Worm (Caenorhabditis elegans) whole organism, L1 larva: ENCODE measurements around the gene lido-10.

Source experiments
- F16B12.6 ChIP-seq: fragments of 150-350 bp; optimal IDR thresholded peaks from 2 replicates; lab custom pipeline; 2014; ENCODE audit warnings: missing biosample characterization, missing genetic modification characterization
- Y116A8C.19 ChIP-seq: sonication (generic microtip); optimal IDR thresholded peaks from 2 replicates; lab custom pipeline; 2016; ENCODE audit warnings: missing compliant biosample characterization, missing genetic modification characterization, borderline replicate concordance
- ceh-63 ChIP-seq: fragments of 200-800 bp; sonication (Bioruptor generic); optimal IDR thresholded peaks from 2 replicates; lab custom pipeline; 2018; ENCODE audit warnings: mild to moderate bottlenecking, missing genetic modification characterization, missing compliant biosample characterization
- ceh-82 ChIP-seq, 3 experiments: fragments of 150-350 bp in 1 of 3; sonication (generic microtip) in 2 of 3; optimal IDR thresholded peaks; 2 replicates each; lab custom pipeline; 2014 to 2017; ENCODE audit warnings: missing biosample characterization in 3 of 3, missing genetic modification characterization in 3 of 3
- ceh-90 ChIP-seq: sonication (generic microtip); optimal IDR thresholded peaks from 2 replicates; lab custom pipeline; 2016; ENCODE audit warnings: missing genetic modification characterization, missing compliant biosample characterization
- dpl-1 ChIP-seq, 3 experiments: fragments of 150-350 bp in 2 of 3; sonication (generic microtip) in 1 of 3; optimal IDR thresholded peaks; 2 replicates each; lab custom pipeline; 2014 to 2017; ENCODE audit warnings: missing biosample characterization in 3 of 3, missing genetic modification characterization in 3 of 3, missing genetic modification reagents in 3 of 3
- dsc-1 ChIP-seq: sonication (generic microtip); optimal IDR thresholded peaks from 2 replicates; lab custom pipeline; 2016; ENCODE audit warnings: mild to moderate bottlenecking, missing genetic modification characterization, missing compliant biosample characterization
- egl-13 ChIP-seq: sonication (generic microtip); optimal IDR thresholded peaks from 2 replicates; lab custom pipeline; 2016; ENCODE audit warnings: missing genotype, missing genetic modification reagents, missing genetic modification characterization, missing compliant biosample characterization
- elt-2 ChIP-seq: sonication (generic microtip); optimal IDR thresholded peaks from 2 replicates; lab custom pipeline; 2016; ENCODE audit warnings: missing genetic modification characterization, mild to moderate bottlenecking, inconsistent platforms, missing compliant biosample characterization, missing genetic modification reagents
- fkh-8 ChIP-seq: sonication (generic microtip); optimal IDR thresholded peaks from 2 replicates; lab custom pipeline; 2016; ENCODE audit warnings: mild to moderate bottlenecking, missing genetic modification characterization, missing compliant biosample characterization
- grh-1 ChIP-seq: fragments of 200-800 bp; sonication (Bioruptor generic); IDR thresholded peaks from 2 replicates; pipeline ENCODE4 v1.3.6; 2022; ENCODE audit warnings: missing genetic modification reagents, missing genetic modification characterization, missing compliant biosample characterization
- isw-1 ChIP-seq: fragments of 200-800 bp; sonication (Bioruptor generic); IDR thresholded peaks from 2 replicates; pipeline ENCODE4 v1.3.6; 2022; ENCODE audit warnings: missing genetic modification characterization, missing compliant biosample characterization
- lin-13 ChIP-seq: fragments of 150-350 bp; optimal IDR thresholded peaks from 2 replicates; lab custom pipeline; 2014; ENCODE audit warnings: missing biosample characterization, missing genetic modification reagents, missing genetic modification characterization
- lin-15B ChIP-seq: fragments of 150-350 bp; sonication (generic microtip); optimal IDR thresholded peaks from 3 replicates; lab custom pipeline; 2014; ENCODE audit warnings: missing biosample characterization, missing genetic modification characterization
- lin-35 ChIP-seq, 2 experiments: fragments of 150-350 bp; optimal IDR thresholded peaks; 2 replicates each; lab custom pipeline; 2014; ENCODE audit warnings: missing biosample characterization in 2 of 2, missing genetic modification characterization in 2 of 2, missing genetic modification reagents in 2 of 2
- lin-39 ChIP-seq: fragments of 150-350 bp; optimal IDR thresholded peaks from 2 replicates; lab custom pipeline; 2014; ENCODE audit warnings: missing biosample characterization, missing genetic modification reagents, missing genetic modification characterization
- mef-2 ChIP-seq: fragments of 150-350 bp; optimal IDR thresholded peaks from 2 replicates; lab custom pipeline; 2014; ENCODE audit warnings: missing biosample characterization, missing genetic modification characterization
- nhr-11 ChIP-seq: fragments of 150-350 bp; optimal IDR thresholded peaks from 2 replicates; lab custom pipeline; 2014; ENCODE audit warnings: missing biosample characterization, missing genetic modification characterization
- nhr-12 ChIP-seq: sonication (generic microtip); optimal IDR thresholded peaks from 2 replicates; lab custom pipeline; 2017; ENCODE audit warnings: missing biosample characterization, missing genetic modification characterization
- nhr-19 ChIP-seq: fragments of 200-800 bp; sonication (Bioruptor generic); conservative IDR thresholded peaks from 2 replicates; pipeline ENCODE4 v1.3.6; 2022; ENCODE audit warnings: missing genetic modification characterization, missing compliant biosample characterization
- nhr-28 ChIP-seq: fragments of 150-350 bp; optimal IDR thresholded peaks from 2 replicates; lab custom pipeline; 2014; ENCODE audit warnings: missing biosample characterization, missing genetic modification characterization
- nhr-85 ChIP-seq: sonication (generic microtip); peaks from one replicate; lab custom pipeline; 2016; ENCODE audit warnings: missing genetic modification characterization, inconsistent platforms, missing compliant biosample characterization
- nhr-90 ChIP-seq: sonication (generic microtip); optimal IDR thresholded peaks from 2 replicates; lab custom pipeline; 2016; ENCODE audit warnings: mild to moderate bottlenecking, missing genetic modification characterization, missing compliant biosample characterization; ENCODE audit not compliant: poor library complexity
- snu-23 ChIP-seq: sonication (generic microtip); optimal IDR thresholded peaks from 2 replicates; lab custom pipeline; 2016; ENCODE audit warnings: missing genetic modification characterization, missing compliant biosample characterization
- sox-4 ChIP-seq: sonication (generic microtip); optimal IDR thresholded peaks from 2 replicates; lab custom pipeline; 2016; ENCODE audit warnings: missing genetic modification characterization, missing compliant biosample characterization
- sptf-1 ChIP-seq: fragments of 150-350 bp; optimal IDR thresholded peaks from 2 replicates; lab custom pipeline; 2014; ENCODE audit warnings: missing biosample characterization, missing genetic modification characterization
- sup-37 ChIP-seq: fragments of 200-800 bp; sonication (Bioruptor generic); optimal IDR thresholded peaks from 2 replicates; lab custom pipeline; 2018; ENCODE audit warnings: mild to moderate bottlenecking, missing genetic modification characterization, missing compliant biosample characterization
- swsn-7 ChIP-seq: sonication (generic microtip); optimal IDR thresholded peaks from 2 replicates; lab custom pipeline; 2016; ENCODE audit warnings: missing genetic modification characterization, missing compliant biosample characterization
- unc-130 ChIP-seq: fragments of 150-350 bp; optimal IDR thresholded peaks from 2 replicates; lab custom pipeline; 2017; ENCODE audit warnings: missing biosample characterization, missing genetic modification characterization, inconsistent platforms
- unc-62 ChIP-seq: fragments of 150-350 bp; optimal IDR thresholded peaks from 2 replicates; lab custom pipeline; 2014; ENCODE audit warnings: missing biosample characterization, missing genetic modification reagents, missing genetic modification characterization
- unc-98 ChIP-seq: fragments of 200-800 bp; sonication (Bioruptor generic); IDR thresholded peaks from 2 replicates; pipeline ENCODE4 v1.3.6; 2022; ENCODE audit warnings: missing genetic modification characterization, missing compliant biosample characterization
- xbp-1 ChIP-seq: sonication (generic microtip); optimal IDR thresholded peaks from 2 replicates; lab custom pipeline; 2016; ENCODE audit warnings: missing genetic modification characterization, missing compliant biosample characterization
- ztf-4 ChIP-seq: fragments of 150-350 bp; optimal IDR thresholded peaks from 2 replicates; lab custom pipeline; 2014; ENCODE audit warnings: missing biosample characterization, missing genetic modification characterization

lido-10 gene

ce11 chrII:3045422-3045821, 43.1 kb downstream of the lido-10 start:
- no peak for TF ChIP-seq egl-13
- TF ChIP-seq ceh-82 (tag; optimal IDR thresholded peaks at IDR 0.05; lab: Kevin White, UChicago): no peak
- no peak for TF ChIP-seq nhr-90 (tag; lab: Kevin White, UChicago)
- no peak for TF ChIP-seq ceh-63 (GFP tag; lab: Kevin White, UChicago)
- TF ChIP-seq nhr-28: no peak
- TF ChIP-seq lin-35 (GFP tag; optimal IDR thresholded peaks at IDR 0.05; lab: Kevin White, UChicago): no peak
- no peak for TF ChIP-seq fkh-8 (tag; lab: Kevin White, UChicago)
- no peak for TF ChIP-seq nhr-19 (GFP tag; lab: Robert Waterston, UW)
- TF ChIP-seq lin-39 (tag; lab: Kevin White, UChicago): no peak
- TF ChIP-seq sup-37 (GFP tag; lab: Kevin White, UChicago): no peak
- TF ChIP-seq unc-62: no peak
- TF ChIP-seq mef-2 (tag; lab: Kevin White, UChicago): no peak
- TF ChIP-seq swsn-7 (tag; lab: Kevin White, UChicago): no peak

ce11 chrII:3045875-3046274, 43.6 kb downstream of the lido-10 start, which contains the start of gene sri-30:
TSS of gene sri-30 (plus strand) at chrII:3046175.
- TF ChIP-seq lin-15B (tag; lab: Kevin White, UChicago): no peak

- TF ChIP-seq sox-4 (tag; lab: Kevin White, UChicago) (no peak), nhr-85 (tag; lab: Kevin White, UChicago) (no peak), snu-23 (GFP tag; lab: Kevin White, UChicago) (no peak), elt-2 (tag; lab: Kevin White, UChicago) (no peak), sptf-1 (tag; lab: Kevin White, UChicago) (no peak), unc-62 (no peak), ceh-82 (tag; optimal IDR thresholded peaks at IDR 0.05; lab: Kevin White, UChicago) (no peak), nhr-12 (tag; lab: Kevin White, UChicago) (no peak), unc-130 (tag; lab: Kevin White, UChicago) (no peak), F16B12.6 (tag; lab: Kevin White, UChicago) (no peak), ztf-4 (tag; lab: Kevin White, UChicago) (no peak)
Measured at ce11 chrII:3048378-3048777, 46.1 kb downstream of the lido-10 start, which contains the start of gene sri-28. TSS of gene sri-28 (plus strand) at chrII:3048678.

ce11 chrII:3048989-3049388, 46.7 kb downstream of the lido-10 start:
- TF ChIP-seq dpl-1 (GFP tag; optimal IDR thresholded peaks at IDR 0.05; lab: Kevin White, UChicago): no peak
- TF ChIP-seq nhr-11 (tag; lab: Kevin White, UChicago): no peak
- TF ChIP-seq ceh-63 (GFP tag; lab: Kevin White, UChicago): no peak
- no peak for TF ChIP-seq egl-13
- no peak for TF ChIP-seq grh-1 (GFP tag; lab: Robert Waterston, UW)
- TF ChIP-seq ceh-90 (tag; lab: Kevin White, UChicago): no peak
- no peak for TF ChIP-seq nhr-28
- TF ChIP-seq xbp-1: no peak
- no peak for TF ChIP-seq isw-1
- no peak for TF ChIP-seq lin-35 (GFP tag; optimal IDR thresholded peaks at IDR 0.05; lab: Kevin White, UChicago)
- TF ChIP-seq lin-13 (GFP tag; lab: Kevin White, UChicago): no peak
- TF ChIP-seq Y116A8C.19: no peak
- TF ChIP-seq dsc-1 (tag; lab: Kevin White, UChicago): no peak
- TF ChIP-seq unc-98 (GFP tag; lab: Robert Waterston, UW): no peak

- no peak for TF ChIP-seq nhr-85 (tag; lab: Kevin White, UChicago)
- TF ChIP-seq, all 84 proteins: peak for 0
Measured at ce11 chrII:3050703-3051102, 48.4 kb downstream of the lido-10 start, which contains the start of gene sri-31. TSS of gene sri-31 (plus strand) at chrII:3051003.

ce11 chrII:3051332-3051731, 49.0 kb downstream of the lido-10 start:
- no peak for TF ChIP-seq lin-13 (GFP tag; lab: Kevin White, UChicago)
